Fruit fly (Drosophila melanogaster) whole organism, embryonic: Measurements from ENCODE around the gene Tango5.

ENCODE experiments used
- Adf1 ChIP-seq: fragments of 200-800 bp; sonication (Bioruptor generic); IDR thresholded peaks from 2 replicates; pipeline ENCODE4 v1.3.6; 2022; ENCODE audit warnings: missing biosample characterization, missing genetic modification characterization
- Asciz ChIP-seq: fragments of 200-800 bp; sonication (Bioruptor generic); optimal IDR thresholded peaks from 2 replicates; lab custom pipeline; 2017; ENCODE audit warnings: missing biosample characterization, mild to moderate bottlenecking, missing genetic modification characterization, missing genetic modification reagents
- Atf3 ChIP-seq: fragments of 200-800 bp; sonication (Bioruptor generic); optimal IDR thresholded peaks from 3 replicates; lab custom pipeline; 2016; ENCODE audit warnings: missing biosample characterization, missing genetic modification characterization
- CG12071 ChIP-seq: fragments of 200-800 bp; sonication (Bioruptor generic); optimal IDR thresholded peaks from 3 replicates; lab custom pipeline; 2018; ENCODE audit warnings: missing biosample characterization, mild to moderate bottlenecking, missing genetic modification characterization
- CG13287 ChIP-seq: fragments of 200-800 bp; sonication (Bioruptor generic); IDR thresholded peaks from 2 replicates; pipeline ENCODE4 v1.3.6; 2022; ENCODE audit warnings: missing biosample characterization, missing genetic modification characterization; ENCODE audit not compliant: partially characterized antibody
- CG13894 ChIP-seq: fragments of 200-800 bp; sonication (Bioruptor generic); optimal IDR thresholded peaks from 3 replicates; lab custom pipeline; 2018; ENCODE audit warnings: missing biosample characterization, mild to moderate bottlenecking, missing genetic modification characterization, moderate library complexity
- CG15269 ChIP-seq: fragments of 200-800 bp; sonication (Bioruptor generic); optimal IDR thresholded peaks from 2 replicates; lab custom pipeline; 2018; ENCODE audit warnings: missing biosample characterization, mild to moderate bottlenecking, missing genetic modification characterization, moderate library complexity
- CG1603 ChIP-seq: fragments of 200-800 bp; sonication (Bioruptor generic); optimal IDR thresholded peaks from 2 replicates; lab custom pipeline; 2019; ENCODE audit warnings: missing biosample characterization, mild to moderate bottlenecking, missing genetic modification characterization, moderate library complexity
- CG16813 ChIP-seq: fragments of 200-800 bp; sonication (Bioruptor generic); IDR thresholded peaks from 3 replicates; pipeline ENCODE4 v1.3.6; 2022; ENCODE audit warnings: missing biosample characterization, missing genetic modification characterization; ENCODE audit not compliant: partially characterized antibody
- CG18011 ChIP-seq: fragments of 200-800 bp; sonication (Bioruptor generic); optimal IDR thresholded peaks from 2 replicates; lab custom pipeline; 2017; ENCODE audit warnings: missing biosample characterization, missing genetic modification characterization, mild to moderate bottlenecking, moderate library complexity, missing genotype
- CG18262 ChIP-seq: fragments of 200-800 bp; optimal IDR thresholded peaks from 3 replicates; lab custom pipeline; 2019; ENCODE audit warnings: missing biosample characterization, mild to moderate bottlenecking, missing genetic modification characterization, moderate library complexity
- CG2129 ChIP-seq: fragments of 200-800 bp; sonication (Bioruptor generic); IDR thresholded peaks from 2 replicates; pipeline ENCODE4 v1.3.6; 2022; ENCODE audit warnings: missing biosample characterization, missing genetic modification characterization; ENCODE audit not compliant: partially characterized antibody
- CG33213 ChIP-seq: fragments of 200-800 bp; sonication (Bioruptor generic); optimal IDR thresholded peaks from 3 replicates; lab custom pipeline; 2016; ENCODE audit warnings: missing biosample characterization, missing genetic modification characterization
- CG4282 ChIP-seq: fragments of 200-800 bp; sonication (Bioruptor generic); optimal IDR thresholded peaks from 2 replicates; lab custom pipeline; 2016; ENCODE audit warnings: missing biosample characterization, missing genetic modification characterization
- CG7745 ChIP-seq: fragments of 200-800 bp; sonication (Bioruptor generic); optimal IDR thresholded peaks from 2 replicates; lab custom pipeline; 2018; ENCODE audit warnings: missing biosample characterization, mild to moderate bottlenecking, missing genetic modification characterization, moderate library complexity
- CG8290 ChIP-seq, 3 experiments: fragments of 200-800 bp; sonication (Bioruptor generic); optimal IDR thresholded peaks; 2 replicates each; lab custom pipeline; 2016 to 2019; ENCODE audit warnings: missing biosample characterization in 3 of 3, missing genetic modification characterization in 3 of 3, mild to moderate bottlenecking in 2 of 3, moderate library complexity in 1 of 3
- CG9215 ChIP-seq: fragments of 200-800 bp; sonication (Bioruptor generic); IDR thresholded peaks from 2 replicates; pipeline ENCODE4 v1.3.6; 2022; ENCODE audit warnings: missing biosample characterization, missing genetic modification characterization
- Dref ChIP-seq: fragments of 200-800 bp; sonication (Bioruptor generic); IDR thresholded peaks from 2 replicates; pipeline ENCODE4 v1.3.6; 2022; ENCODE audit warnings: missing biosample characterization, missing genetic modification characterization
- HmgZ ChIP-seq: fragments of 200-800 bp; sonication (Bioruptor generic); optimal IDR thresholded peaks from 2 replicates; lab custom pipeline; 2018; ENCODE audit warnings: missing biosample characterization, mild to moderate bottlenecking, missing genetic modification characterization
- Jarid2 ChIP-seq: fragments of 200-800 bp; sonication (Bioruptor generic); optimal IDR thresholded peaks from 3 replicates; lab custom pipeline; 2017; ENCODE audit warnings: mild to moderate bottlenecking, missing biosample characterization, missing genetic modification reagents, missing genetic modification characterization
- MESR4 ChIP-seq: fragments of 200-800 bp; sonication (Bioruptor generic); optimal IDR thresholded peaks from 2 replicates; lab custom pipeline; 2018; ENCODE audit warnings: missing biosample characterization, mild to moderate bottlenecking, missing genetic modification characterization, moderate library complexity
- Mes4 ChIP-seq: fragments of 200-800 bp; sonication (Bioruptor generic); optimal IDR thresholded peaks from 2 replicates; lab custom pipeline; 2016; ENCODE audit warnings: missing biosample characterization, missing genetic modification characterization
- Neu2 ChIP-seq: fragments of 200-800 bp; sonication (Bioruptor generic); optimal IDR thresholded peaks from 3 replicates; lab custom pipeline; 2016; ENCODE audit warnings: missing biosample characterization, missing genetic modification characterization, borderline replicate concordance
- Scr ChIP-seq: fragments of 200-800 bp; sonication (Bioruptor generic); IDR thresholded peaks from 2 replicates; pipeline ENCODE4 v1.3.6; 2022; ENCODE audit warnings: missing biosample characterization, missing genetic modification characterization; ENCODE audit not compliant: partially characterized antibody
- Sry-β ChIP-seq: fragments of 200-800 bp; sonication (Bioruptor generic); optimal IDR thresholded peaks from 2 replicates; lab custom pipeline; 2018; ENCODE audit warnings: missing biosample characterization, mild to moderate bottlenecking, missing genetic modification characterization, moderate library complexity
- Ssrp ChIP-seq: fragments of 200-800 bp; sonication (Bioruptor generic); optimal IDR thresholded peaks from 2 replicates; lab custom pipeline; 2018; ENCODE audit warnings: missing biosample characterization, mild to moderate bottlenecking, missing genetic modification characterization, moderate library complexity
- bbx ChIP-seq: fragments of 200-800 bp; sonication (Bioruptor generic); IDR thresholded peaks from 2 replicates; pipeline ENCODE4 v1.3.6; 2022; ENCODE audit warnings: missing biosample characterization, missing genetic modification characterization; ENCODE audit not compliant: partially characterized antibody
- ci ChIP-seq: fragments of 200-800 bp; sonication (Bioruptor generic); IDR thresholded peaks from 3 replicates; pipeline ENCODE4 v1.3.6; 2022; ENCODE audit warnings: missing biosample characterization, missing genetic modification characterization
- dpn ChIP-seq, 2 experiments: fragments of 200-800 bp; sonication (Bioruptor generic); optimal IDR thresholded peaks; 3 replicates each; lab custom pipeline; 2016; ENCODE audit warnings: missing biosample characterization in 2 of 2, missing genetic modification characterization in 2 of 2
- gfzf ChIP-seq: fragments of 200-800 bp; sonication (Bioruptor generic); optimal IDR thresholded peaks from 2 replicates; lab custom pipeline; 2016; ENCODE audit warnings: missing biosample characterization, mild to moderate bottlenecking, missing genetic modification characterization, moderate library complexity
- gro ChIP-seq: fragments of 200-800 bp; sonication (Bioruptor generic); optimal IDR thresholded peaks from 2 replicates; lab custom pipeline; 2016; ENCODE audit warnings: missing biosample characterization, missing genetic modification characterization
- inv ChIP-seq: fragments of 200-800 bp; sonication (Bioruptor generic); IDR thresholded peaks from 2 replicates; pipeline ENCODE4 v1.3.6; 2022; ENCODE audit warnings: missing biosample characterization, missing genetic modification characterization; ENCODE audit not compliant: partially characterized antibody
- lab ChIP-seq: fragments of 200-800 bp; sonication (Bioruptor generic); optimal IDR thresholded peaks from 3 replicates; lab custom pipeline; 2017; ENCODE audit warnings: missing biosample characterization, missing genetic modification characterization, mild to moderate bottlenecking, moderate library complexity, missing genetic modification reagents
- nerfin-2 ChIP-seq: fragments of 200-800 bp; sonication (Bioruptor generic); IDR thresholded peaks from 2 replicates; pipeline ENCODE4 v1.3.6; 2022; ENCODE audit warnings: missing biosample characterization, missing genetic modification characterization; ENCODE audit not compliant: partially characterized antibody
- nom ChIP-seq: fragments of 200-800 bp; sonication (Bioruptor generic); optimal IDR thresholded peaks from 2 replicates; lab custom pipeline; 2017; ENCODE audit warnings: missing biosample characterization, missing genetic modification characterization, mild to moderate bottlenecking, moderate library complexity, missing genetic modification reagents
- onecut ChIP-seq: fragments of 200-800 bp; sonication (Bioruptor generic); IDR thresholded peaks from 2 replicates; pipeline ENCODE4 v1.3.6; 2022; ENCODE audit warnings: missing biosample characterization, missing genetic modification characterization
- peb ChIP-seq: fragments of 200-800 bp; sonication (Bioruptor generic); IDR thresholded peaks from 2 replicates; pipeline ENCODE4 v1.3.6; 2022; ENCODE audit warnings: missing biosample characterization, missing genetic modification characterization
- pfk ChIP-seq: fragments of 200-800 bp; sonication (Bioruptor generic); optimal IDR thresholded peaks from 2 replicates; lab custom pipeline; 2018; ENCODE audit warnings: missing biosample characterization, mild to moderate bottlenecking, missing genetic modification characterization, moderate library complexity
- pnt ChIP-seq: fragments of 200-800 bp; sonication (Bioruptor generic); optimal IDR thresholded peaks from 3 replicates; lab custom pipeline; 2016; ENCODE audit warnings: missing biosample characterization, missing genetic modification characterization
- ro ChIP-seq: fragments of 200-800 bp; sonication (Bioruptor generic); IDR thresholded peaks from 2 replicates; pipeline ENCODE4 v1.3.6; 2022; ENCODE audit warnings: missing biosample characterization, missing genetic modification characterization
- row ChIP-seq: fragments of 200-800 bp; sonication (Bioruptor generic); IDR thresholded peaks from 3 replicates; pipeline ENCODE4 v1.3.6; 2022; ENCODE audit warnings: missing biosample characterization, missing genetic modification characterization
- sqz ChIP-seq: fragments of 200-800 bp; sonication (Bioruptor generic); optimal IDR thresholded peaks from 3 replicates; lab custom pipeline; 2018; ENCODE audit warnings: missing biosample characterization, mild to moderate bottlenecking, missing genetic modification characterization
- stwl ChIP-seq: fragments of 200-800 bp; sonication (Bioruptor generic); optimal IDR thresholded peaks from 3 replicates; lab custom pipeline; 2018; ENCODE audit warnings: missing biosample characterization, mild to moderate bottlenecking, missing genetic modification characterization, moderate library complexity
- sug ChIP-seq: fragments of 200-800 bp; optimal IDR thresholded peaks from 2 replicates; lab custom pipeline; 2019; ENCODE audit warnings: missing biosample characterization, mild to moderate bottlenecking, missing genetic modification characterization, moderate library complexity
- tna ChIP-seq: fragments of 200-800 bp; sonication (Bioruptor generic); IDR thresholded peaks from 2 replicates; pipeline ENCODE4 v1.3.6; 2022; ENCODE audit warnings: missing biosample characterization, missing genetic modification characterization; ENCODE audit not compliant: partially characterized antibody

Tango5 gene

DNA sequence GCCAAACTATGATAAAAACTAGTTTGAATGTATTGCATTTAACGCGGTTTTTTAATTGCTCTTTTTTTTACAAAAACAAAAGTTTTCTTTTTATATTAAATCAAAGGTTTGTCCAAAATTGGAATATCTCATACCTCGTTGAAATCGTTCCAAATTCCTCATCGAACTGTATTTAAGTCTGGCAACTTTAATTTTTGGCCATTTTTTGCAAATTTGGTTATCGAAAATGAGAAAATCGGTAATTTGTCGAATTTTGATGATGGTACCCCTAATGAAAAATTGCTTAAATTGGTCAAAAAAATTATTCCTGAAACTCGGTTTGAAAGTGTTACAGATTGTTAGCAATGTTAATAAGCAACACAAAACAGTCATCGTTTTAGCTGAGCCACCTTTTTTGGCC is 23.1 kb upstream of the Tango5 start (continued):
- TF ChIP-seq nerfin-2 = peak; percentile 9; the same call in 1 of the 2 replicates
- no peak for TF ChIP-seq Ssrp (tag; lab: Kevin White, UChicago)
- no peak for TF ChIP-seq CG8290 (GFP tag; optimal IDR thresholded peaks at IDR 0.05; lab: Kevin White, UChicago)
- TF ChIP-seq CG8290 (tag; optimal IDR thresholded peaks at IDR 0.05; lab: Kevin White, UChicago) = peak in 1 of 2 experiments; percentile 28
- TF ChIP-seq bbx (GFP tag; lab: Robert Waterston, UW) = peak; percentile 55; the same call in 1 of the 2 replicates
- no peak for TF ChIP-seq Jarid2 (GFP tag; lab: Kevin White, UChicago)
- TF ChIP-seq tna (GFP tag; lab: Robert Waterston, UW) = 0 out of 2 replicates have a peak, but pooled peaks have one; percentile 10
- TF ChIP-seq HmgZ (tag; lab: Kevin White, UChicago) = no peak
- no peak for TF ChIP-seq CG18262
- no peak for TF ChIP-seq lab (GFP tag; lab: Kevin White, UChicago)
- no peak for TF ChIP-seq pnt (GFP tag; lab: Kevin White, UChicago)
- no peak for TF ChIP-seq Atf3 (GFP tag; lab: Kevin White, UChicago)
- no peak for TF ChIP-seq CG12071 (GFP tag; lab: Kevin White, UChicago)
- TF ChIP-seq dpn (GFP tag; optimal IDR thresholded peaks at IDR 0.05; lab: Kevin White, UChicago) = no peak
- no peak for TF ChIP-seq CG7745 (tag; lab: Kevin White, UChicago)
- TF ChIP-seq CG18011 (GFP tag; lab: Kevin White, UChicago) = no peak
- TF ChIP-seq Neu2 = no peak
- no peak for TF ChIP-seq CG4282 (GFP tag; lab: Kevin White, UChicago)
- TF ChIP-seq peb (GFP tag; lab: Robert Waterston, UW) = no peak

DNA sequence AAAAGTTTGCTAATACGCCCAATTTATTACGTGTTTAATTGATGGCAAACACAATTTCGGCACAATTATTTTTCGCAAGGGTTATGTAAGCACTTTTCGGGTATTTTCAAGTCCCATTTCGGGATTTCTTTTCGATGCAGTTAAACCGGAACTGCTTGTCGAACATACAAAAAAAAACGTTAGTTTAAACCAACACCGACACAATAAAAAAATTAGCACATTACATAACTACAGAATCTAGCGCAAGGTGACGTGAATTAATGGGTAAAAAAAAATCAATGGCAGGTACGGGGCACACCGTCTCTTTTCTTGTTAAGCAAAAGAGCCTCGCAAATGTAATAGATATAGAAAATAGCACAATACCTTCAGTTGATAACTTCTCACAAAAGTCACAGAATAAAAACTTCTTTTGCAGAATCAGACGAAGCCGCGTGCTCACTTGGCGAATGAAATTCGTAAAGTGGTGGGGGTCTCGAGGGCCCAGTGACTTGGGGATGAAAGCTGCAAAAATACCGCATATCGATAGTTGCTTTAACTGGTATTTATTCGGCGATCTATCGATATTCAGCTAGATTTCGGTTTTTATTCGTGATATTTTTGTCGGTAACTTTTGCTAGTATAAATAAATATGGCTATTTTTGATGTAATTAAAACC is 22.4 kb upstream of the Tango5 start, which contains the start of the genes Ant2 and sesB:
Gene Ant2 (minus strand): TSS at position 465 of the 655 bp plus-strand sequence.
Gene sesB (minus strand): TSS at position 516 of the 655 bp plus-strand sequence.
- no peak for TF ChIP-seq Adf1
- TF ChIP-seq MESR4 (GFP tag; lab: Kevin White, UChicago) = peak; percentile 75
- TF ChIP-seq CG13894 (tag; lab: Kevin White, UChicago) = peak; percentile 5
- no peak for TF ChIP-seq Asciz (GFP tag; lab: Kevin White, UChicago)
- TF ChIP-seq stwl (tag; lab: Kevin White, UChicago) = peak; percentile 53
- TF ChIP-seq CG16813 (GFP tag; lab: Robert Waterston, UW) = peak; percentile 76
- peak; percentile 55 for TF ChIP-seq tna (GFP tag; lab: Robert Waterston, UW)
- TF ChIP-seq nom (GFP tag; lab: Kevin White, UChicago) = peak; percentile 13
- TF ChIP-seq onecut (GFP tag; lab: Robert Waterston, UW) = peak; percentile 31; the same call in 1 of the 2 replicates
- TF ChIP-seq gro (GFP tag; lab: Kevin White, UChicago) = no peak
- no peak for TF ChIP-seq CG8290 (GFP tag; optimal IDR thresholded peaks at IDR 0.05; lab: Kevin White, UChicago)
- peak in 1 of 2 experiments; percentile 51 for TF ChIP-seq CG8290 (tag; optimal IDR thresholded peaks at IDR 0.05; lab: Kevin White, UChicago)
- TF ChIP-seq Scr (GFP tag; lab: Robert Waterston, UW) = peak; percentile 80
- peak; percentile 75 for TF ChIP-seq CG13287 (GFP tag; lab: Robert Waterston, UW)
- TF ChIP-seq Mes4 (GFP tag; lab: Kevin White, UChicago) = peak; percentile 18
- TF ChIP-seq sug (tag; lab: Kevin White, UChicago) = no peak
- peak; percentile 40 for TF ChIP-seq CG1603 (tag; lab: Kevin White, UChicago)
- TF ChIP-seq ci = no peak; the same call in 2 of the 3 replicates
- TF ChIP-seq CG2129 (GFP tag; lab: Robert Waterston, UW) = peak; percentile 53
- peak; percentile 46 for TF ChIP-seq Sry-β (GFP tag; lab: Kevin White, UChicago)
- peak; percentile 82 for TF ChIP-seq bbx (GFP tag; lab: Robert Waterston, UW)
- peak; percentile 23 for TF ChIP-seq sqz (GFP tag; lab: Kevin White, UChicago)
- no peak for TF ChIP-seq ro
- peak; percentile 76 for TF ChIP-seq inv (GFP tag; lab: Robert Waterston, UW)
- no peak for TF ChIP-seq CG9215 (GFP tag; lab: Robert Waterston, UW)
- peak; percentile 67 for TF ChIP-seq gfzf (GFP tag; lab: Kevin White, UChicago)
- TF ChIP-seq pfk (GFP tag; lab: Kevin White, UChicago) = peak; percentile 35
- peak; percentile 76 for TF ChIP-seq Dref (GFP tag; lab: Robert Waterston, UW)
- peak; percentile 42 for TF ChIP-seq row (GFP tag; lab: Robert Waterston, UW)
- peak; percentile 34 for TF ChIP-seq CG33213
- TF ChIP-seq CG15269 (tag; lab: Kevin White, UChicago) = peak; percentile 3
